Worm (Caenorhabditis elegans): Measurements from ENCODE around the gene ins-13.
A peak's percentile ranks its signal among the peaks of the same experiment; 100 is the strongest.

The ins-13 gene

ce11 chrII:5518055-5518454 lies 26.6 kb downstream of the ins-13 start:
- TF ChIP-seq ztf-16 (tag; optimal IDR thresholded peaks at IDR 0.05) (no peak), ama-1 (optimal IDR thresholded peaks at IDR 0.05) (no peak), ceh-9 (tag; optimal IDR thresholded peaks at IDR 0.05) (no peak), madf-2 (tag; optimal IDR thresholded peaks at IDR 0.05) (no peak), Y22D7AL.16 (tag; optimal IDR thresholded peaks at IDR 0.05) (no peak), K02D7.2 (tag; optimal IDR thresholded peaks at IDR 0.05) (no peak), fax-1 (tag; optimal IDR thresholded peaks at IDR 0.05) (no peak), T23F11.4 (GFP tag; optimal IDR thresholded peaks at IDR 0.05) (no peak), lim-6 (tag; optimal IDR thresholded peaks at IDR 0.05) (no peak)

- TF ChIP-seq Y22D7AL.16 (tag; optimal IDR thresholded peaks at IDR 0.05) (no peak), sox-2 (GFP tag; IDR thresholded peaks at IDR 0.05) (no peak), rnt-1 (tag; optimal IDR thresholded peaks at IDR 0.05) (no peak), hlh-8 (tag; optimal IDR thresholded peaks at IDR 0.05) (no peak), unc-3 (GFP tag; conservative IDR thresholded peaks at IDR 0.05) (no peak), unc-3 (tag; optimal IDR thresholded peaks at IDR 0.05) (no peak), C38D4.7 (GFP tag; optimal IDR thresholded peaks at IDR 0.05) (no peak), pat-9 (tag; optimal IDR thresholded peaks at IDR 0.05) (no peak), tbx-2 (tag; optimal IDR thresholded peaks at IDR 0.05) (no peak), zip-5 (tag; optimal IDR thresholded peaks at IDR 0.05) (no peak), nhr-11 (tag; optimal IDR thresholded peaks at IDR 0.05) (no peak), ceh-24 (tag; optimal IDR thresholded peaks at IDR 0.05) (no peak), ceh-45 (GFP tag; IDR thresholded peaks at IDR 0.05) (no peak), lim-6 (tag; optimal IDR thresholded peaks at IDR 0.05) (no peak), T23F11.4 (GFP tag; optimal IDR thresholded peaks at IDR 0.05) (no peak)
These were observed 27.0 kb downstream of the ins-13 start, which contains the start of gene ZK177.9 for ce11 chrII:5517643-5518042. Gene ZK177.9, minus strand, starts transcription at chrII:5517743.

- TF ChIP-seq fkh-6 (tag; optimal IDR thresholded peaks at IDR 0.05) (no peak), fax-1 (tag; optimal IDR thresholded peaks at IDR 0.05) (no peak), pha-2 (tag; optimal IDR thresholded peaks at IDR 0.05) (no peak), fkh-10 (GFP tag; optimal IDR thresholded peaks at IDR 0.05) (no peak), npax-4 (tag; optimal IDR thresholded peaks at IDR 0.05) (no peak), C08G9.2 (tag; optimal IDR thresholded peaks at IDR 0.05) (no peak), lim-6 (tag; optimal IDR thresholded peaks at IDR 0.05) (no peak), pha-4 (tag; optimal IDR thresholded peaks at IDR 0.05) (no peak), unc-42 (tag; optimal IDR thresholded peaks at IDR 0.05) (no peak)
These were observed 29.1 kb downstream of the ins-13 start, which contains the start of gene ZK177.3 for ce11 chrII:5515542-5515941. Gene ZK177.3, plus strand, starts transcription at chrII:5515842.

ce11 chrII:5514846-5515245 lies 29.8 kb downstream of the ins-13 start, which contains the start of gene sahd-1:
Gene sahd-1, minus strand, starts transcription at chrII:5514945.
- no peak for TF ChIP-seq C08G9.2 (tag; optimal IDR thresholded peaks at IDR 0.05)
- peak; percentile 56 for TF ChIP-seq elt-2 (tag; optimal IDR thresholded peaks at IDR 0.05)

- peak; percentile 81 for TF ChIP-seq elt-2 (tag; optimal IDR thresholded peaks at IDR 0.05)
- no peak for TF ChIP-seq tbx-2 (tag; optimal IDR thresholded peaks at IDR 0.05)
These were observed 32.1 kb downstream of the ins-13 start for ce11 chrII:5512473-5513097.

ce11 chrII:5511417-5512353 lies 33.0 kb downstream of the ins-13 start:
- TF ChIP-seq tbx-7 (tag; optimal IDR thresholded peaks at IDR 0.05) (peak; percentile 35), mec-3 (tag; optimal IDR thresholded peaks at IDR 0.05; ENCODE audit: borderline replicate concordance) (no peak), ceh-31 (tag; optimal IDR thresholded peaks at IDR 0.05) (peak; percentile 65), tbx-2 (tag; optimal IDR thresholded peaks at IDR 0.05) (peak; percentile 33), unc-42 (tag; optimal IDR thresholded peaks at IDR 0.05) (peak; percentile 60), ref-2 (tag; optimal IDR thresholded peaks at IDR 0.05) (no peak), ets-4 (tag; optimal IDR thresholded peaks at IDR 0.05) (peak; percentile 44), C08G9.2 (tag; optimal IDR thresholded peaks at IDR 0.05) (peak; percentile 13), C38D4.7 (GFP tag; optimal IDR thresholded peaks at IDR 0.05) (no peak), K02D7.2 (tag; optimal IDR thresholded peaks at IDR 0.05) (no peak), ceh-14 (tag; optimal IDR thresholded peaks at IDR 0.05) (peak; percentile 53)
